Fruit fly (Drosophila melanogaster) whole organism, embryonic: ENCODE results near the gene ATPsynbeta.
A peak's percentile ranks its signal among the peaks of the same experiment; 100 is the strongest.

Source experiments
- CG10209 ChIP-seq: fragments of 200-800 bp; sonication (Bioruptor generic); optimal IDR thresholded peaks from 3 replicates; lab custom pipeline; 2017; ENCODE audit warnings: missing biosample characterization, mild to moderate bottlenecking, missing genetic modification characterization, missing genetic modification reagents
- CG11093 ChIP-seq: fragments of 200-800 bp; sonication (Bioruptor generic); IDR thresholded peaks from 3 replicates; pipeline ENCODE4 v1.3.6; 2022; ENCODE audit warnings: missing biosample characterization, missing genetic modification characterization
- CG11247 ChIP-seq: fragments of 200-800 bp; sonication (Bioruptor generic); IDR thresholded peaks from 2 replicates; pipeline ENCODE4 v1.3.6; 2022; ENCODE audit warnings: missing biosample characterization, missing genetic modification characterization
- CG12942 ChIP-seq: fragments of 200-800 bp; sonication (Bioruptor generic); optimal IDR thresholded peaks from 3 replicates; lab custom pipeline; 2016; ENCODE audit warnings: missing biosample characterization, missing genetic modification characterization
- CG13123 ChIP-seq: fragments of 200-800 bp; sonication (Bioruptor generic); optimal IDR thresholded peaks from 2 replicates; lab custom pipeline; 2016; ENCODE audit warnings: missing biosample characterization, missing genetic modification characterization
- CG13424 ChIP-seq: fragments of 200-800 bp; sonication (Bioruptor generic); optimal IDR thresholded peaks from 2 replicates; lab custom pipeline; 2019; ENCODE audit warnings: missing biosample characterization, mild to moderate bottlenecking, missing genetic modification characterization, moderate library complexity
- CG14014 ChIP-seq: fragments of 200-800 bp; sonication (Bioruptor generic); IDR thresholded peaks from 2 replicates; pipeline ENCODE4 v1.3.6; 2022; ENCODE audit warnings: missing biosample characterization, missing genetic modification characterization
- CG1529 ChIP-seq: fragments of 200-800 bp; sonication (Bioruptor generic); optimal IDR thresholded peaks from 3 replicates; lab custom pipeline; 2018; ENCODE audit warnings: missing biosample characterization, missing genetic modification characterization
- CG1602 ChIP-seq: fragments of 200-800 bp; sonication (Bioruptor generic); optimal IDR thresholded peaks from 3 replicates; lab custom pipeline; 2016; ENCODE audit warnings: missing biosample characterization, missing genetic modification characterization
- CG17385 ChIP-seq: fragments of 200-800 bp; sonication (Bioruptor generic); optimal IDR thresholded peaks from 3 replicates; lab custom pipeline; 2018; ENCODE audit warnings: missing biosample characterization, mild to moderate bottlenecking, missing genetic modification characterization
- CG30403 ChIP-seq: fragments of 200-800 bp; sonication (Bioruptor generic); optimal IDR thresholded peaks from 3 replicates; lab custom pipeline; 2016; ENCODE audit warnings: missing biosample characterization, missing genetic modification characterization
- CG31224 ChIP-seq: fragments of 200-800 bp; sonication (Bioruptor generic); IDR thresholded peaks from 2 replicates; pipeline ENCODE4 v1.3.6; 2022; ENCODE audit warnings: missing biosample characterization, missing genetic modification characterization
- CG3281 ChIP-seq: fragments of 200-800 bp; sonication (Bioruptor generic); optimal IDR thresholded peaks from 3 replicates; lab custom pipeline; 2017; ENCODE audit warnings: missing biosample characterization, mild to moderate bottlenecking, missing genetic modification characterization
- CG3407 ChIP-seq: fragments of 200-800 bp; sonication (Bioruptor generic); optimal IDR thresholded peaks from 2 replicates; lab custom pipeline; 2018; ENCODE audit warnings: missing biosample characterization, mild to moderate bottlenecking, missing genetic modification characterization
- CG42726 ChIP-seq: fragments of 200-800 bp; sonication (Bioruptor generic); IDR thresholded peaks from 2 replicates; pipeline ENCODE4 v1.3.6; 2022; ENCODE audit warnings: missing biosample characterization, missing genetic modification characterization; ENCODE audit not compliant: partially characterized antibody
- CG4424 ChIP-seq: fragments of 200-800 bp; sonication (Bioruptor generic); optimal IDR thresholded peaks from 3 replicates; lab custom pipeline; 2016; ENCODE audit warnings: missing biosample characterization, missing genetic modification characterization
- CG5245 ChIP-seq: fragments of 200-800 bp; sonication (Bioruptor generic); optimal IDR thresholded peaks from 3 replicates; lab custom pipeline; 2016; ENCODE audit warnings: missing biosample characterization, missing genetic modification characterization
- CG5953 ChIP-seq: fragments of 200-800 bp; sonication (Bioruptor generic); IDR thresholded peaks from 2 replicates; pipeline ENCODE4 v1.3.6; 2022; ENCODE audit warnings: missing biosample characterization, missing genetic modification characterization
- CG8359 ChIP-seq: fragments of 200-800 bp; sonication (Bioruptor generic); optimal IDR thresholded peaks from 2 replicates; lab custom pipeline; 2017; ENCODE audit warnings: missing biosample characterization, mild to moderate bottlenecking, missing genetic modification characterization, borderline replicate concordance
- CG8388 ChIP-seq: fragments of 200-800 bp; sonication (Bioruptor generic); optimal IDR thresholded peaks from 2 replicates; lab custom pipeline; 2019; ENCODE audit warnings: missing biosample characterization, mild to moderate bottlenecking, missing genetic modification characterization, moderate library complexity
- Chrac-16 ChIP-seq: fragments of 200-800 bp; sonication (Bioruptor generic); optimal IDR thresholded peaks from 3 replicates; lab custom pipeline; 2016; ENCODE audit warnings: missing biosample characterization, missing genetic modification characterization
- D ChIP-seq, 2 experiments: fragments of 200-800 bp in 1 of 2; fragments of >200 bp in 1 of 2; sonication (Bioruptor generic) in 1 of 2; optimal IDR thresholded peaks; 2 replicates in 1 of 2; 3 replicates in 1 of 2; lab custom pipeline; 2017; ENCODE audit warnings: mild to moderate bottlenecking in 1 of 2, missing biosample characterization in 1 of 2, missing genetic modification characterization in 1 of 2, missing genetic modification reagents in 1 of 2
- Eip74EF ChIP-seq, 2 experiments: fragments of 200-800 bp in 1 of 2; fragments of >200 bp in 1 of 2; sonication (Bioruptor generic) in 1 of 2; optimal IDR thresholded peaks; 2 replicates each; lab custom pipeline; 2017 to 2019; ENCODE audit warnings: missing biosample characterization in 2 of 2, missing genetic modification characterization in 2 of 2, mild to moderate bottlenecking in 1 of 2, moderate library complexity in 1 of 2
- HLH3B ChIP-seq: fragments of 200-800 bp; sonication (Bioruptor generic); IDR thresholded peaks from 2 replicates; pipeline ENCODE4 v1.3.6; 2022; ENCODE audit warnings: missing biosample characterization, missing genetic modification characterization
- Hmx ChIP-seq: fragments of 200-800 bp; sonication (Bioruptor generic); optimal IDR thresholded peaks from 2 replicates; lab custom pipeline; 2016; ENCODE audit warnings: missing biosample characterization, missing genetic modification characterization
- Hr39 ChIP-seq: fragments of >200 bp; optimal IDR thresholded peaks from 2 replicates; lab custom pipeline; 2017
- PHDP ChIP-seq: fragments of 200-800 bp; sonication (Bioruptor generic); optimal IDR thresholded peaks from 3 replicates; lab custom pipeline; 2018; ENCODE audit warnings: missing biosample characterization, mild to moderate bottlenecking, missing genetic modification characterization, moderate library complexity
- Rx ChIP-seq: fragments of 200-800 bp; sonication (Bioruptor generic); IDR thresholded peaks from 2 replicates; pipeline ENCODE4 v1.3.6; 2022; ENCODE audit warnings: missing biosample characterization, missing genetic modification characterization
- Scr ChIP-seq: fragments of 200-800 bp; sonication (Bioruptor generic); IDR thresholded peaks from 2 replicates; pipeline ENCODE4 v1.3.6; 2022; ENCODE audit warnings: missing biosample characterization, missing genetic modification characterization; ENCODE audit not compliant: partially characterized antibody
- ap ChIP-seq: fragments of 200-800 bp; sonication (Bioruptor generic); IDR thresholded peaks from 2 replicates; pipeline ENCODE4 v1.3.6; 2022; ENCODE audit warnings: missing biosample characterization, missing genetic modification characterization
- bsh ChIP-seq, 2 experiments: fragments of 200-800 bp; sonication (Bioruptor generic); optimal IDR thresholded peaks; 2 replicates each; lab custom pipeline; 2017 to 2018; ENCODE audit warnings: mild to moderate bottlenecking in 2 of 2, missing biosample characterization in 2 of 2, missing genetic modification characterization in 2 of 2, moderate library complexity in 1 of 2
- caup ChIP-seq: fragments of 200-800 bp; sonication (Bioruptor generic); optimal IDR thresholded peaks from 3 replicates; lab custom pipeline; 2017; ENCODE audit warnings: missing biosample characterization, mild to moderate bottlenecking, missing genetic modification characterization, moderate library complexity; ENCODE audit not compliant: severe bottlenecking
- cwo ChIP-seq: fragments of 200-800 bp; sonication (Bioruptor generic); optimal IDR thresholded peaks from 3 replicates; lab custom pipeline; 2017; ENCODE audit warnings: missing biosample characterization, missing genetic modification characterization, mild to moderate bottlenecking, moderate library complexity, missing genetic modification reagents
- danr ChIP-seq: fragments of 200-800 bp; sonication (Bioruptor generic); IDR thresholded peaks from 2 replicates; pipeline ENCODE4 v1.3.6; 2022; ENCODE audit warnings: missing biosample characterization, missing genetic modification characterization
- fd3F ChIP-seq: fragments of 200-800 bp; sonication (Bioruptor generic); optimal IDR thresholded peaks from 2 replicates; lab custom pipeline; 2018; ENCODE audit warnings: missing biosample characterization, mild to moderate bottlenecking, missing genetic modification characterization, moderate library complexity
- gem ChIP-seq: fragments of 200-800 bp; sonication (Bioruptor generic); optimal IDR thresholded peaks from 2 replicates; lab custom pipeline; 2019; ENCODE audit warnings: missing biosample characterization, mild to moderate bottlenecking, missing genetic modification characterization, moderate library complexity
- gsb-n ChIP-seq: fragments of 200-800 bp; sonication (Bioruptor generic); optimal IDR thresholded peaks from 3 replicates; lab custom pipeline; 2018; ENCODE audit warnings: missing biosample characterization, mild to moderate bottlenecking, missing genetic modification characterization
- hkb ChIP-seq, 2 experiments: fragments of 200-800 bp in 1 of 2; fragments of >200 bp in 1 of 2; sonication (Bioruptor generic) in 1 of 2; IDR thresholded peaks in 1 of 2; optimal IDR thresholded peaks in 1 of 2; 2 replicates each; pipeline versions ENCODE4 v1.3.6 to Lab custom; 2017 to 2022; ENCODE audit warnings: missing biosample characterization in 1 of 2, missing genetic modification characterization in 1 of 2
- lola ChIP-seq, 3 experiments: fragments of >200 bp in 2 of 3; fragments of 200-800 bp in 1 of 3; sonication (Bioruptor generic) in 1 of 3; optimal IDR thresholded peaks; 2 replicates each; lab custom pipeline; 2017 to 2019; ENCODE audit warnings: missing biosample characterization in 3 of 3, missing genetic modification characterization in 3 of 3, mild to moderate bottlenecking in 1 of 3, moderate library complexity in 1 of 3
- p53 ChIP-seq: fragments of 200-800 bp; sonication (Bioruptor generic); optimal IDR thresholded peaks from 2 replicates; lab custom pipeline; 2016; ENCODE audit warnings: missing biosample characterization, missing genetic modification characterization
- prd ChIP-seq, 3 experiments: fragments of >200 bp in 2 of 3; fragments of 200-800 bp in 1 of 3; sonication (Bioruptor generic) in 1 of 3; optimal IDR thresholded peaks in 2 of 3; IDR thresholded peaks in 1 of 3; 2 replicates in 2 of 3; 3 replicates in 1 of 3; pipeline versions ENCODE4 v1.3.6 to Lab custom; 2017 to 2022; ENCODE audit warnings: missing biosample characterization in 1 of 3, missing genetic modification characterization in 1 of 3
- seq ChIP-seq: fragments of 200-800 bp; sonication (Bioruptor generic); IDR thresholded peaks from 2 replicates; pipeline ENCODE4 v1.3.6; 2022; ENCODE audit warnings: missing biosample characterization, missing genetic modification characterization
- sqz ChIP-seq: fragments of 200-800 bp; sonication (Bioruptor generic); optimal IDR thresholded peaks from 3 replicates; lab custom pipeline; 2018; ENCODE audit warnings: missing biosample characterization, mild to moderate bottlenecking, missing genetic modification characterization
- tin ChIP-seq: fragments of 200-800 bp; sonication (Bioruptor generic); optimal IDR thresholded peaks from 3 replicates; lab custom pipeline; 2016; ENCODE audit warnings: missing biosample characterization, missing genetic modification characterization
- usp ChIP-seq: fragments of >200 bp; optimal IDR thresholded peaks from 2 replicates; lab custom pipeline; 2017; ENCODE audit warnings: missing biosample characterization, missing genetic modification characterization

ATPsynbeta gene

DNA sequence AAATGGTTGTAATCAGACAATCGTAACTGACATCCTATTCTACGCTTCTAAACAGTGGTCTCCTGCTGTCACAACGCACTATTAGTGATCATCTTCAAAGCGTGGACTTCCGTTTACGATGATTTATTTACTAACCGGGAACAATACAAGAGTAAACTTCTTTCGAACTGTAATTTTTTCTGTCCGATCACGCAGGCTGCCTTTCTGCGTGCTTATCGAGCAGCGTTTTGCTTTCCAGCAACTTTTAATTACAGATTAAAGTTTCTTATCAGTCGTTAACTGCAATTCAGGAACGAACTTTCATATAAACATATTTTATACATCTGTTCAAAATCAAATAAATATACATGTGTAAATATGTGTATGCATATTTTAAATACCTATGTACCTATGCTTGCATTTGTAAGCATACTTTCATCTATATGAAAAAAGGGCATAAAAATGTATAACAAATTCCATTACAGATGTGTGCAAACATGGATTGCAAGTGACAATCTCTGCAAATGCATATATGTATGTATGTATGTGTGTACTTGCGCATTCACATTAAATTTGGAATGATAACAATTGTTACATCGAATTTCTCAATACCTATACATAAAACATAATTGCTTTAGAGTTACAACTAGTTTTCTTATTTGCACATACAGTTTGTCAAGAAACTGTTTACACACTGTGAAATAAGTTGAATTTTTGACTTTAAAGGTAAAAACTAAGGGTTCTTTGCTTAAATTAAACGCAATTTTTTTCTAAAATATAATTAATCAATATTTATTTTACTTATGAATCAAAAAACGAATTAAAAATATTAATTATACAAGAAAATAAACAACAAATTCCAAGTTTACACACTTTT lies 31.9 kb downstream of the ATPsynbeta start (continued):
- TF ChIP-seq CG14014 (GFP tag; lab: Robert Waterston, UW) (no peak), bsh (GFP tag; optimal IDR thresholded peaks at IDR 0.05; lab: Kevin White, UChicago) (no peak), Eip74EF (GFP tag; optimal IDR thresholded peaks at IDR 0.05; lab: Kevin White, UChicago) (peak in 1 of 2 experiments; percentile 58), CG12942 (GFP tag; lab: Kevin White, UChicago) (no peak), CG8359 (GFP tag; lab: Kevin White, UChicago) (no peak)

DNA sequence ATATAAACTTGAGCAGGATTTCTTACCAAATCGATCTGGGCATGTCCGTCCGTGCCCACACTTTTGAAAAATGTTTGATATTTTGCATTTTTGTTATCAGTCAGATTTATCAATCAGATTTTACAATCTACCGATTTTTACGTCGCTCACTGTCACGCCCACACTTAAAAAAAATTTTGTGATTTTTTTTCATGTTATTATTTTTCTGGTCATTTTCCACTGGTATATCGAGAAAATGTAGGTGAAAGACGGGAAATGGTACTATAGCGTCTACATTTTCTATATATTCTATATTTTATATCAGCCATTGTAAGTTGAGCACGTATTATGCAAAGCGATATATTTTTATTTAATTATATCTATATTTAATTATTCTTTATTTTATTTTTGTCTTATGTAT lies 32.9 kb downstream of the ATPsynbeta start:
- TF ChIP-seq CG11093 (GFP tag; lab: Robert Waterston, UW), result no peak
- TF ChIP-seq CG30403 (GFP tag; lab: Kevin White, UChicago), result peak; percentile 7
- peak; percentile 57 for TF ChIP-seq CG8388 (GFP tag; lab: Kevin White, UChicago)
- no peak for TF ChIP-seq Scr (GFP tag; lab: Robert Waterston, UW)
- peak; percentile 3 for TF ChIP-seq Chrac-16
- no peak for TF ChIP-seq sqz (GFP tag; lab: Kevin White, UChicago)
- peak; percentile 65 for TF ChIP-seq gem (tag; lab: Kevin White, UChicago)
- TF ChIP-seq ap (GFP tag; lab: Robert Waterston, UW), result no peak
- peak; percentile 28 for TF ChIP-seq CG4424
- peak; percentile 10 for TF ChIP-seq CG17385 (GFP tag; lab: Kevin White, UChicago)
- TF ChIP-seq p53, result no peak
- TF ChIP-seq CG5953 (GFP tag; lab: Robert Waterston, UW), result no peak
- TF ChIP-seq hkb (optimal IDR thresholded peaks at IDR 0.05; lab: Kevin White, UChicago), result no peak
- 0 out of 2 replicates have a peak, but pooled peaks have one; percentile 38 for TF ChIP-seq hkb (GFP tag; IDR thresholded peaks at IDR 0.05; lab: Robert Waterston, UW)
- TF ChIP-seq D (optimal IDR thresholded peaks at IDR 0.05; lab: Kevin White, UChicago), result no peak
- TF ChIP-seq D (GFP tag; optimal IDR thresholded peaks at IDR 0.05; lab: Kevin White, UChicago), result peak; percentile 14
- no peak for TF ChIP-seq danr (GFP tag; lab: Robert Waterston, UW)
- no peak for TF ChIP-seq seq (GFP tag; lab: Robert Waterston, UW)
- TF ChIP-seq gsb-n (tag; lab: Kevin White, UChicago), result peak; percentile 22
- TF ChIP-seq CG13424 (tag; lab: Kevin White, UChicago), result no peak
- TF ChIP-seq CG3407 (GFP tag; lab: Kevin White, UChicago), result peak; percentile 3
- TF ChIP-seq CG10209 (GFP tag; lab: Kevin White, UChicago), result peak; percentile 2
- TF ChIP-seq prd (optimal IDR thresholded peaks at IDR 0.05; lab: Kevin White, UChicago), result no peak
- TF ChIP-seq prd (GFP tag; IDR thresholded peaks at IDR 0.05; lab: Robert Waterston, UW), result no peak
- TF ChIP-seq CG1602 (GFP tag; lab: Kevin White, UChicago), result peak; percentile 9
- TF ChIP-seq Hr39 (lab: Kevin White, UChicago), result no peak
- no peak for TF ChIP-seq usp
- TF ChIP-seq CG3281 (GFP tag; lab: Kevin White, UChicago), result peak; percentile 27
- no peak for TF ChIP-seq caup (GFP tag; lab: Kevin White, UChicago)
- no peak for TF ChIP-seq lola (GFP tag; optimal IDR thresholded peaks at IDR 0.05; lab: Kevin White, UChicago)
- TF ChIP-seq HLH3B (GFP tag; lab: Robert Waterston, UW), result 0 out of 2 replicates have a peak, but pooled peaks have one; percentile 4
- TF ChIP-seq CG1529 (GFP tag; lab: Kevin White, UChicago), result no peak
- TF ChIP-seq cwo (GFP tag; lab: Kevin White, UChicago), result no peak
- no peak for TF ChIP-seq CG42726 (GFP tag; lab: Robert Waterston, UW)
- peak; percentile 24 for TF ChIP-seq tin (GFP tag; lab: Kevin White, UChicago)
- TF ChIP-seq Hmx (GFP tag; lab: Kevin White, UChicago), result no peak
- TF ChIP-seq CG11247 (GFP tag; lab: Robert Waterston, UW), result no peak
- TF ChIP-seq CG13123, result peak; percentile 11
- TF ChIP-seq CG5245 (GFP tag; lab: Kevin White, UChicago), result no peak
- TF ChIP-seq PHDP (tag; lab: Kevin White, UChicago), result peak; percentile 7
- TF ChIP-seq fd3F (GFP tag; lab: Kevin White, UChicago), result peak; percentile 10
- TF ChIP-seq Eip74EF (GFP tag; optimal IDR thresholded peaks at IDR 0.05; lab: Kevin White, UChicago), result no peak
- no peak for TF ChIP-seq CG31224 (GFP tag; lab: Robert Waterston, UW)
- no peak for TF ChIP-seq Rx (GFP tag; lab: Robert Waterston, UW)
